Worm (Caenorhabditis elegans) whole organism, early embryonic: ENCODE results near the gene Y60A3A.8.

Experiments used
- F13C5.2 ChIP-seq: sonication (generic microtip); optimal IDR thresholded peaks from 2 replicates; lab custom pipeline; 2017; ENCODE audit warnings: mild to moderate bottlenecking, missing genetic modification characterization, inconsistent platforms, missing compliant biosample characterization
- ama-1 ChIP-seq: fragments of 150-350 bp; optimal IDR thresholded peaks from 2 replicates; lab custom pipeline; 2014
- sea-1 ChIP-seq: fragments of 200-800 bp; sonication (Bioruptor generic); conservative IDR thresholded peaks from 2 replicates; pipeline ENCODE4 v1.3.6; 2022; ENCODE audit warnings: missing genetic modification characterization, missing compliant biosample characterization
- tbx-11 ChIP-seq: fragments of 200-800 bp; sonication (Bioruptor generic); IDR thresholded peaks from 2 replicates; pipeline ENCODE4 v1.3.6; 2022; ENCODE audit warnings: missing genetic modification characterization, missing compliant biosample characterization

DNA sequence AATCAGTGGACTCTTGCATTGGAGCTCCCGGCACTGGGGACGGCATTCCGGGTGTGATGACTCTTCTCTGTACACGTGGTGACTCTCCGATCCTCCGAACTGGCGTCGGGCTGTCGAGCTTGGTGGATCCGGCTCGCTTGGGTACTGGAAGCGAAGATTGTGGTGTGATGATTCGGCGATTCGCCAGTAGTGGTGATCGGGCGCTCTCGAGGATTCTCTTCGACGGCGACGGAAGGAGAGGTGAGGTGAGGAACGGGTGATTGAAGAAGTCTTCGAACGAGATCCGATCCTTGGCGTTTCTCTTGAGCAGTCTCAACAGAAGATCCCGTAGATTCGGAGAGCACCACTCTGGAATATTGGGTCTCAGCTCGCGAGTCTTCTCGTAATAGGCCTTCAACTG lies 50.9 kb downstream of the Y60A3A.8 start:
- no peak for TF ChIP-seq sea-1 (GFP tag; lab: Robert Waterston, UW)
- TF ChIP-seq ama-1 (lab: Kevin White, UChicago): no peak
- TF ChIP-seq F13C5.2: no peak
- TF ChIP-seq tbx-11: no peak
